Worm (Caenorhabditis elegans): Measurements from ENCODE around the gene F22E5.1.
"Not testable (repeated sequence)": the region's sequence is repeated elsewhere in the genome, so short reads cannot be mapped to it uniquely, and the experiment has no call there.

F22E5.1 gene

DNA sequence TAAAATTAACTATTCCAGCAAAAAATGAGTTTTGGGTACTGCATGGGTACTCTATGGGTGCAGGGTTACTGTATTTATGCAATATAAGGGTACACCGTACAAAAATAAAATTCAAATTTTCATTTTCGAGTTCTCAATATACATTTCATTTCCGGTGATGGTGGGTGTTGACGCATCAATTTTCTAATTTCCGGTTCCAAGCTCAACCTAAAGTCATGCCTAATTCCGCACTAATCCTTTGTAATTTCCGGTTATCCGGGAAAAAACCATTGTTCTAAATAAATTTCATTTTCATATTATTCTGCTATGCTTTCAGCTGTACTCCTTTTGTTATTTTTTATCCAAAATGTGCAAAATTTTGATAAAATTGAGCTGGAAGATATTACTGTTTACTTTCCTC is 14.2 kb upstream of the F22E5.1 start, which contains the start of gene gcy-21:
TSS of gene gcy-21 (plus strand) at position 301 of the 400 bp plus-strand sequence.
- TF ChIP-seq ZK546.5 (tag; optimal IDR thresholded peaks at IDR 0.05) (no peak), hmg-11 (tag; optimal IDR thresholded peaks at IDR 0.05) (no peak), unc-39 (tag; optimal IDR thresholded peaks at IDR 0.05) (no peak), nhr-237 (tag; optimal IDR thresholded peaks at IDR 0.05) (no peak)

DNA sequence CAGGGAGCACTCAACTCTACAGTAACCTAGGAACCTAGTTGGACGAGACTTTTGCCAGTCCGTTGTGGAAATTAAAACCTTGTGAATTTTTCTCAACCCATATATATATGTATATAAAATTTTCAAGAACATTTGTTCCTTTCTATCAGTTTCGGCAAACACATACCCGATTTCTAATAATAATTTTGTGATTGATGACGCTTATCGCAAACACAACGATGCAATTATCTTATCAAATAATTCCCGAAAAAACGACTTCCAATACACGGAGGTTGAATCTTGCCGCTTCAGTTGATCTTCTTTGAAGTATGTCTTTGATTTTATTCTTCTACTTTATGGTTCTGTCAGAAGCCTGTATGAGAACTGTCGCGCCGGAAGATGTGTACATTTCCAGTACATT is 8.5 kb upstream of the F22E5.1 start, which contains the start of gene F22E5.2:
TSS of gene F22E5.2 (plus strand) at position 301 of the 400 bp plus-strand sequence.
- TF ChIP-seq nhr-237, ztf-11, egl-27 (tag; optimal IDR thresholded peaks at IDR 0.05): not testable (repeated sequence)

DNA sequence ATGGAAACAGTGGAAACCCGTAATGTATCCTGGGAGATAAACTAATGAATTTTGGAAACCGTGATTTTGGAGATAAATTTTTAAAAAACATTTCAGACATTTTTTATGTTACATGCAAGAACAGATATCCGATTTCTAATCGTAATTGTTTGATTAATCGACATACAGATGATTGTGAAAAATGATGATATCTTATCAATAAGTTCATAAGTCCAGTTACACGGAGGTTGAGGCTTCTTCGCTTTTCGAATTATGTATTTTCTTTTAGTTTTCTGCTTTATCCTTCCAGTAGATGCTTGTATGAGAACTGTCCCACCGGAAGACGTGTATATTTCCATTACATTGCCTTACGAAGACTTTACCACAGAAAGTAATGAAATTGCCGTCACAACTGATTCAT is 8.0 kb upstream of the F22E5.1 start, which contains the start of gene F22E5.22:
TSS of gene F22E5.22 (plus strand) at position 301 of the 400 bp plus-strand sequence.
- TF ChIP-seq snpc-4 (tag; optimal IDR thresholded peaks at IDR 0.05) (no peak), fos-1 (tag; optimal IDR thresholded peaks at IDR 0.05) (no peak), ceh-82 (tag; optimal IDR thresholded peaks at IDR 0.05) (no peak), elt-2 (tag; optimal IDR thresholded peaks at IDR 0.05) (no peak), ztf-11 (tag; optimal IDR thresholded peaks at IDR 0.05) (no peak), nhr-12 (tag; optimal IDR thresholded peaks at IDR 0.05) (no peak), sea-2 (GFP tag; optimal IDR thresholded peaks at IDR 0.05) (no peak), pha-4 (tag; optimal IDR thresholded peaks at IDR 0.05) (no peak), jun-1 (tag; optimal IDR thresholded peaks at IDR 0.05) (no peak), R02D3.7 (tag; optimal IDR thresholded peaks at IDR 0.05) (no peak), elt-1 (tag; optimal IDR thresholded peaks at IDR 0.05) (no peak), nhr-237 (tag; optimal IDR thresholded peaks at IDR 0.05) (no peak), skn-1 (tag; optimal IDR thresholded peaks at IDR 0.05) (no peak), nhr-25 (tag; optimal IDR thresholded peaks at IDR 0.05) (no peak), hmg-11 (tag; optimal IDR thresholded peaks at IDR 0.05) (no peak), ceh-16 (tag; optimal IDR thresholded peaks at IDR 0.05) (no peak), nhr-76 (tag; optimal IDR thresholded peaks at IDR 0.05) (no peak), unc-39 (tag; optimal IDR thresholded peaks at IDR 0.05) (no peak)

DNA sequence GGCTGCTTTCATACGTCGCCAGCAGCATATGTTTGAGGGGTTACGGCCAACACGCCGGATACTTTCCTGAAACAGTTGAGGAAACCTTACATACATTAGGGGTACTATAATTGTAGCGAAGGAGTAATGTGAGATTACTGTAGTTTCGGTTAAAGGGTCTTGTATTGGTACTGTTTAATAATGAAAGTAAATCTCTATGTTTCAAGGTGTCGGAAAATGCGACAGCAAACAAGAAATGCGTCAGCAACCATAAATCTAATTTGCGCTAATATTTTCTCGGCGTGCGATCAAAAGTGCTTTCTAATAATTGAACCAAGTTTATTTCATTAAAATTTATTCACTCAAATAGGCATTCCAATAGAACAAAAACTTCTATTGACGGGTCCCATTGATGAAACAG is 1.3 kb upstream of the F22E5.1 start, which contains the start of gene sri-57:
TSS of gene sri-57 (minus strand) at position 101 of the 400 bp plus-strand sequence.
- not testable (repeated sequence) for TF ChIP-seq elt-2, ZK546.5, egl-27 (tag; optimal IDR thresholded peaks at IDR 0.05)

DNA sequence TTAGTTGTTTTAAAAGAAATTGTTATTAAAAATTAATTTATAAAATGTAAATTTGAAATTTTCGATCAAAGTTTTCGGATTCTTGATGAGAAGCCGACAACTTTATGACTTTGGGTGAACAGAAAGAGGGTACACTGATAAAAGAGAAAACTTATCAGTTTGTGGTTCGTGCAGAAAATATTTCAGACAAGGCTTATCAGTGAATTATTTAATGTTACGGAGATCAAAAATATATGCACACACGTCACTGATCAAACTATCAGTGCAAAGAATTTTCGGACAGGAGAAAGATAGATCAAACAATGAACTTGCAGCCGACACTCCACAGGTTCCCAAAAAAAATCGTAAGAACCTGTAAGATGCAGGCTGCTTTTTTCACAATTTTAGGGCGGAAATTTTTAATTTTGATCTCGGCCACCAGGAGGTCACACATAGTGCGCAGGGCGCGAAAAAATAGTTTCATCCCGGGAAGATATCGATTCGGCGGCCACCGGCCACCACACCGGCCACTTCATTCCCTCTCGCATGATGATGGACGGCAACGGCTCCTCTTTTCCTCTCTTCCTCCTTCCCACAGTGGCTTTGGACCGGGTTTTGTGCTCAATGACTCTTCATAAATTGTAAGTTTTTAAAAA is 4.1 kb downstream of the F22E5.1 start, which contains the start of gene F22E5.17:
TSS of gene F22E5.17 (plus strand) at position 508 of the 635 bp plus-strand sequence.
- TF ChIP-seq egl-5 (tag; optimal IDR thresholded peaks at IDR 0.05), result no peak
- peak; percentile 4 for TF ChIP-seq skn-1 (tag; optimal IDR thresholded peaks at IDR 0.05)
- no peak for TF ChIP-seq ztf-11 (tag; optimal IDR thresholded peaks at IDR 0.05)
- TF ChIP-seq nhr-43 (tag; optimal IDR thresholded peaks at IDR 0.05; ENCODE audit: poor library complexity, severe bottlenecking), result no peak
- peak; percentile 69 for TF ChIP-seq pqm-1 (tag; optimal IDR thresholded peaks at IDR 0.05)
- TF ChIP-seq ztf-4 (tag; optimal IDR thresholded peaks at IDR 0.05), result no peak
- TF ChIP-seq ZK546.5 (tag; optimal IDR thresholded peaks at IDR 0.05), result no peak
- no peak for TF ChIP-seq nhr-25 (tag; optimal IDR thresholded peaks at IDR 0.05)
- TF ChIP-seq elt-2 (tag; optimal IDR thresholded peaks at IDR 0.05), result peak; percentile 94
- TF ChIP-seq unc-62 (GFP tag; optimal IDR thresholded peaks at IDR 0.05), result no peak
- TF ChIP-seq elt-1 (tag; optimal IDR thresholded peaks at IDR 0.05), result no peak

DNA sequence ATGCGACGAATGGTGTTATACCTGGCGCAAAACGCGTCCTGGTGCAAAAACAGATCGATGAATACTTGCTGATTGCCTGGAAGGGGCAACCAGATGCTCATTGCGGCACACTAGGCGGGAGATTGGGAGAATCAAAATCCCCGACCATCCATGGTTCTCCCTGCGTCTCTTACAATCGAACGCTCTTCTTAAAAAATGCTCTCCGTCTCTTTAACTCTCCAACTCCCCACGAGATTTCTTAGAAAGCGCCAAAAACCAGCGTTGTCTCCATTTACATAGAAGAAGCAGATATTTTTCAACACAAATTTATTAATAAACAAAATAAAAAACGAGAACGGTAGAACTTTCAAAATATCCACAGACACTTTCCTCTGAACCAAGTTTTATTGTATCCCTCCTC is 7.5 kb downstream of the F22E5.1 start, which contains the start of gene F34D6.1:
TSS of gene F34D6.1 (minus strand) at position 101 of the 400 bp plus-strand sequence.
- TF ChIP-seq sea-2 (GFP tag; optimal IDR thresholded peaks at IDR 0.05) (no peak), hmg-11 (tag; optimal IDR thresholded peaks at IDR 0.05) (no peak), aly-2 (tag; optimal IDR thresholded peaks at IDR 0.05) (no peak), egl-27 (tag; optimal IDR thresholded peaks at IDR 0.05) (no peak), mml-1 (tag; optimal IDR thresholded peaks at IDR 0.05) (no peak), ceh-28 (tag; optimal IDR thresholded peaks at IDR 0.05) (no peak), nhr-76 (tag; optimal IDR thresholded peaks at IDR 0.05) (no peak), unc-39 (tag; optimal IDR thresholded peaks at IDR 0.05) (no peak), fkh-10 (GFP tag; optimal IDR thresholded peaks at IDR 0.05) (no peak), unc-62 (GFP tag; optimal IDR thresholded peaks at IDR 0.05) (no peak), ztf-11 (tag; optimal IDR thresholded peaks at IDR 0.05) (no peak), nhr-77 (tag; optimal IDR thresholded peaks at IDR 0.05) (no peak), fkh-2 (tag; optimal IDR thresholded peaks at IDR 0.05) (no peak), nhr-25 (tag; optimal IDR thresholded peaks at IDR 0.05) (no peak), lin-15B (tag; optimal IDR thresholded peaks at IDR 0.05) (no peak), nhr-11 (tag; optimal IDR thresholded peaks at IDR 0.05) (no peak), pha-4 (tag; optimal IDR thresholded peaks at IDR 0.05) (no peak), ceh-82 (tag; optimal IDR thresholded peaks at IDR 0.05) (no peak)
